Worm (Caenorhabditis elegans): Measurements from ENCODE around the gene gei-6.

The gei-6 gene

ce11 chrV:7230847-7231246 lies at the start of gene gei-6, which contains the start of gene krr-1:
gei-6 (minus strand) TSS chrV:7230848.
krr-1 (plus strand) TSS chrV:7231190.
- no peak for TF ChIP-seq attf-4 (tag; optimal IDR thresholded peaks at IDR 0.05)
- peak; percentile 13 for TF ChIP-seq pqm-1 (tag; optimal IDR thresholded peaks at IDR 0.05)
- TF ChIP-seq duxl-1 (tag; optimal IDR thresholded peaks at IDR 0.05; ENCODE audit: poor library complexity) = peak; percentile 28
- peak; percentile 6 for TF ChIP-seq unc-130 (GFP tag; optimal IDR thresholded peaks at IDR 0.05)
- TF ChIP-seq arid-1 (GFP tag; conservative IDR thresholded peaks at IDR 0.05) = 0 out of 2 replicates have a peak, but pooled peaks have one; percentile 45
- TF ChIP-seq lin-38 (GFP tag; IDR thresholded peaks at IDR 0.05) = peak; percentile 71
- no peak for TF ChIP-seq daf-16 (GFP tag; optimal IDR thresholded peaks at IDR 0.05)
- peak; percentile 24 for TF ChIP-seq daf-16 (tag; optimal IDR thresholded peaks at IDR 0.05)
- TF ChIP-seq dpl-1 (GFP tag; optimal IDR thresholded peaks at IDR 0.05) = peak; percentile 65
- peak; percentile 85 for TF ChIP-seq mes-2 (tag; optimal IDR thresholded peaks at IDR 0.05; ENCODE audit: poor library complexity, severe bottlenecking)
- no peak for TF ChIP-seq Y48G9A.11 (GFP tag; IDR thresholded peaks at IDR 0.05)
- peak; percentile 62 for TF ChIP-seq mep-1 (tag; optimal IDR thresholded peaks at IDR 0.05)
- TF ChIP-seq lin-15B (tag; optimal IDR thresholded peaks at IDR 0.05) = peak; percentile 35
- no peak for TF ChIP-seq ama-1 (optimal IDR thresholded peaks at IDR 0.05)
- peak; percentile 46 for TF ChIP-seq dve-1 (tag; optimal IDR thresholded peaks at IDR 0.05; ENCODE audit: insufficient read depth)
- TF ChIP-seq aha-1 (tag) = peak; percentile 30
- TF ChIP-seq lsy-2 (tag; optimal IDR thresholded peaks at IDR 0.05) = peak in 1 of 2 experiments; percentile 57
- peak; percentile 3 for TF ChIP-seq hlh-11 (tag; optimal IDR thresholded peaks at IDR 0.05)
- TF ChIP-seq nhr-10 (tag; optimal IDR thresholded peaks at IDR 0.05) = no peak
- TF ChIP-seq pha-4 (GFP tag; IDR thresholded peaks at IDR 0.05) = peak; percentile 58; the same call in 1 of the 2 replicates
- TF ChIP-seq pha-4 (tag; optimal IDR thresholded peaks at IDR 0.05) = no peak
- peak; percentile 15 for TF ChIP-seq nhr-77 (tag; optimal IDR thresholded peaks at IDR 0.05)
- TF ChIP-seq sdz-12 (GFP tag; optimal IDR thresholded peaks at IDR 0.05) = no peak
- no peak for TF ChIP-seq dmd-8 (GFP tag; IDR thresholded peaks at IDR 0.05)
- peak; percentile 25 for TF ChIP-seq rbr-2 (tag; optimal IDR thresholded peaks at IDR 0.05)
- TF ChIP-seq hlh-30 (tag; optimal IDR thresholded peaks at IDR 0.05; ENCODE audit: insufficient read depth) = peak; percentile 11
- TF ChIP-seq hmg-1.1 (GFP tag; IDR thresholded peaks at IDR 0.05) = 0 out of 2 replicates have a peak, but pooled peaks have one; percentile 20
- TF ChIP-seq T26A8.4 (GFP tag; IDR thresholded peaks at IDR 0.05) = no peak
- 0 out of 2 replicates have a peak, but pooled peaks have one; percentile 33 for TF ChIP-seq egl-43 (GFP tag; IDR thresholded peaks at IDR 0.05)
- TF ChIP-seq tra-1 (GFP tag; IDR thresholded peaks at IDR 0.05) = no peak

- TF ChIP-seq lin-1 (GFP tag; IDR thresholded peaks at IDR 0.05) (no peak), nhr-237 (tag; optimal IDR thresholded peaks at IDR 0.05) (no peak), gei-8 (GFP tag; optimal IDR thresholded peaks at IDR 0.05) (no peak), arid-1 (GFP tag; conservative IDR thresholded peaks at IDR 0.05) (no peak), nhr-6 (tag; optimal IDR thresholded peaks at IDR 0.05) (no peak), mxl-3 (GFP tag; optimal IDR thresholded peaks at IDR 0.05) (no peak), set-16 (GFP tag; IDR thresholded peaks at IDR 0.05) (no peak), T20F7.1 (GFP tag; optimal IDR thresholded peaks at IDR 0.05) (no peak), cey-2 (tag; optimal IDR thresholded peaks at IDR 0.05; ENCODE audit: borderline replicate concordance, insufficient read depth) (no peak), ztf-11 (tag; optimal IDR thresholded peaks at IDR 0.05) (no peak), nhr-111 (GFP tag; optimal IDR thresholded peaks at IDR 0.05) (no peak), hif-1 (tag; optimal IDR thresholded peaks at IDR 0.05) (no peak), ceh-28 (tag; optimal IDR thresholded peaks at IDR 0.05) (no peak), vab-7 (GFP tag; IDR thresholded peaks at IDR 0.05) (no peak), nhr-11 (tag; optimal IDR thresholded peaks at IDR 0.05) (no peak), lir-3 (tag; optimal IDR thresholded peaks at IDR 0.05) (no peak), zip-2 (tag; optimal IDR thresholded peaks at IDR 0.05) (no peak)
These were observed 48.4 kb upstream of the gei-6 start, which contains the start of gene C13A2.4 for ce11 chrV:7279090-7279489. C13A2.4 (plus strand) TSS chrV:7279390.

Measured in whole organism, L4 larva.